Fruit fly (Drosophila melanogaster) S2 (cell line): ENCODE results near the gene Mkrn1.

ENCODE experiments used
- CG8478 ChIP-seq: fragments of >200 bp; optimal IDR thresholded peaks from 2 replicates; lab custom pipeline; 2018
- CTCF ChIP-seq, 2 experiments: fragments of >200 bp; optimal IDR thresholded peaks; 2 replicates each; lab custom pipeline; 2018

dm6 chr3L:21533270-21533948 lies at the start of gene Mkrn1:
- TF ChIP-seq CTCF (optimal IDR thresholded peaks at IDR 0.05; lab: Kevin White, UChicago) (peak in 1 of 2 experiments; percentile 40), CG8478 (lab: Kevin White, UChicago) (no peak)
